1 fruit fly cellular context compared by ENCODE assay signal in genomic region chrX:12580498-12581304, dm6.
TF ChIP-seq lines count a peak whose summit lies in the region.

No protein-coding gene starts in this region.

TF ChIP-seq in whole organism, embryonic, 481 proteins besides CTCF, POLR2A, EP300 and RAD21 (continued from another document):
- TF ChIP-seq CG34224 (GFP tag; IDR thresholded peaks at IDR 0.05; lab: Robert Waterston, UW; ENCODE audit: partially characterized antibody) (no peak), CG12391 (tag; optimal IDR thresholded peaks at IDR 0.05; lab: Kevin White, UChicago) (peak; percentile 26), CG7786 (GFP tag; optimal IDR thresholded peaks at IDR 0.05; lab: Kevin White, UChicago) (peak; percentile 18), BtbVII (GFP tag; optimal IDR thresholded peaks at IDR 0.05; lab: Kevin White, UChicago) (peak; percentile 3), sisA (GFP tag; IDR thresholded peaks at IDR 0.05; lab: Robert Waterston, UW) (no peak), CG4617 (GFP tag; optimal IDR thresholded peaks at IDR 0.05; lab: Kevin White, UChicago; ENCODE audit: borderline replicate concordance) (no peak), CG8290 (GFP tag; optimal IDR thresholded peaks at IDR 0.05; lab: Kevin White, UChicago) (no peak), CG8290 (tag; optimal IDR thresholded peaks at IDR 0.05; lab: Kevin White, UChicago) (peak in 1 of 2 experiments; percentile 33), CG12104 (GFP tag; optimal IDR thresholded peaks at IDR 0.05; lab: Kevin White, UChicago) (peak; percentile 4), CG9932 (GFP tag; IDR thresholded peaks at IDR 0.05; lab: Robert Waterston, UW) (0 out of 2 replicates have a peak, but pooled peaks have one; percentile 5), mirr (GFP tag; optimal IDR thresholded peaks at IDR 0.05; lab: Kevin White, UChicago) (peak; percentile 56), Oli (tag; optimal IDR thresholded peaks at IDR 0.05; lab: Kevin White, UChicago) (no peak), CG17829 (tag; optimal IDR thresholded peaks at IDR 0.05; lab: Kevin White, UChicago) (peak; percentile 40), grau (tag; optimal IDR thresholded peaks at IDR 0.05; lab: Kevin White, UChicago) (peak; percentile 57), gem (tag; optimal IDR thresholded peaks at IDR 0.05; lab: Kevin White, UChicago) (peak; percentile 34), CG10431 (GFP tag; optimal IDR thresholded peaks at IDR 0.05; lab: Kevin White, UChicago) (peak; percentile 74), grn (GFP tag; optimal IDR thresholded peaks at IDR 0.05; lab: Kevin White, UChicago) (peak; percentile 86), ab (GFP tag; optimal IDR thresholded peaks at IDR 0.05; lab: Kevin White, UChicago) (no peak), Ets65A (GFP tag; lab: Kevin White, UChicago) (peak; percentile 45), row (GFP tag; IDR thresholded peaks at IDR 0.05; lab: Robert Waterston, UW) (peak; percentile 28; the same call in 1 of the 3 replicates), Stat92E (GFP tag; optimal IDR thresholded peaks at IDR 0.05; lab: Kevin White, UChicago) (no peak), H2.0 (GFP tag; IDR thresholded peaks at IDR 0.05; lab: Robert Waterston, UW) (no peak), bowl (GFP tag; IDR thresholded peaks at IDR 0.05; lab: Robert Waterston, UW) (no peak), sens (GFP tag; lab: Kevin White, UChicago) (peak; percentile 84), CG31365 (tag; optimal IDR thresholded peaks at IDR 0.05; lab: Kevin White, UChicago) (no peak), Bgb (GFP tag; IDR thresholded peaks at IDR 0.05; lab: Robert Waterston, UW; ENCODE audit: partially characterized antibody) (peak; percentile 22; the same call in 1 of the 2 replicates), Med (GFP tag; lab: Kevin White, UChicago) (peak; percentile 73)
